Worm (Caenorhabditis elegans) whole organism, L4/young adult: ENCODE data around the gene vgln-1.

Source experiments
- W03F9.2 ChIP-seq: fragments of 150-350 bp; optimal IDR thresholded peaks from 2 replicates; lab custom pipeline; 2014; ENCODE audit warnings: missing biosample characterization, missing genetic modification characterization
- dao-5 ChIP-seq: sonication (generic microtip); optimal IDR thresholded peaks from 2 replicates; lab custom pipeline; 2016; ENCODE audit warnings: missing genotype, missing genetic modification characterization, moderate library complexity, missing compliant biosample characterization
- him-1 ChIP-seq: sonication (generic microtip); optimal IDR thresholded peaks from 2 replicates; lab custom pipeline; 2016; ENCODE audit warnings: missing genotype, missing genetic modification reagents, missing genetic modification characterization, missing compliant biosample characterization

DNA sequence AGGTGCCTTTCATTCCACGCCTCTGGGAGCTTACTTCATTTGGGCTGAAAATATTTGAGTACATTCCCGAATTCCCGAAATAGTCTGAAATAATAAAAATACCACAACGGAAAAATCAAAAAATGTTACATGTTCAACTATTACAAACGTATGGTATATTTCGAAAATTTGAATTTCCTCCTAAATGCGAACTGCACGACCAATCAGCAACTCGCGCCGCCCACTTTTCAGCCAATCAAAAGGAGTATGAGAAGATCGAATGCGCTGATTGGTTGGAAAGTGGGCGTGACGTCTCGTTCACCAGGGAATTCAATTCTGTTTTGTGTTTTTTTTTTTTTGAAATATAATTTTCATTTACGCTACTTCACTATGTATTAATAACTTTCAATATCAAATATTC, 22.2 kb downstream of the vgln-1 start, which contains the start of gene old-1:
- TF ChIP-seq him-1 (tag; lab: Kevin White, UChicago) (no peak), W03F9.2 (tag; lab: Kevin White, UChicago) (no peak), dao-5 (tag; lab: Kevin White, UChicago) (no peak)
